Worm (Caenorhabditis elegans): ENCODE measurements around the gene phf-10.

Gene phf-10

ce11 chrV:260334-260733 is 51.0 kb downstream of the phf-10 start (continued):
- no peak for TF ChIP-seq F49E8.2 (tag; optimal IDR thresholded peaks at IDR 0.05; ENCODE audit: borderline replicate concordance)
- TF ChIP-seq nhr-28 (tag; optimal IDR thresholded peaks at IDR 0.05) = peak; percentile 41
- peak; percentile 37 for TF ChIP-seq dve-1 (tag; optimal IDR thresholded peaks at IDR 0.05; ENCODE audit: insufficient read depth)
- TF ChIP-seq ceh-32 (tag; optimal IDR thresholded peaks at IDR 0.05; ENCODE audit: poor library complexity) = no peak
- no peak for TF ChIP-seq daf-19 (GFP tag; conservative IDR thresholded peaks at IDR 0.05)
- no peak for TF ChIP-seq nhr-25 (tag; optimal IDR thresholded peaks at IDR 0.05; ENCODE audit: borderline replicate concordance, insufficient read depth)
- no peak for TF ChIP-seq madf-9 (GFP tag; conservative IDR thresholded peaks at IDR 0.05)
- no peak for TF ChIP-seq Y48G9A.11 (GFP tag; IDR thresholded peaks at IDR 0.05)
- TF ChIP-seq hlh-30 (tag; optimal IDR thresholded peaks at IDR 0.05; ENCODE audit: insufficient read depth) = no peak

- TF ChIP-seq daf-8 (GFP tag; IDR thresholded peaks at IDR 0.05) = no peak
- no peak for TF ChIP-seq hlh-30 (tag; optimal IDR thresholded peaks at IDR 0.05; ENCODE audit: insufficient read depth)
- TF ChIP-seq mep-1 (tag; optimal IDR thresholded peaks at IDR 0.05) = no peak
- TF ChIP-seq attf-4 (tag; optimal IDR thresholded peaks at IDR 0.05) = no peak
- TF ChIP-seq mdl-1 (tag; optimal IDR thresholded peaks at IDR 0.05) = no peak
- no peak for TF ChIP-seq aha-1 (tag)
- TF ChIP-seq nhr-77 (tag; optimal IDR thresholded peaks at IDR 0.05) = no peak
- TF ChIP-seq nhr-41 (GFP tag; IDR thresholded peaks at IDR 0.05) = no peak
- no peak for TF ChIP-seq mdt-29 (GFP tag; IDR thresholded peaks at IDR 0.05)
- TF ChIP-seq pqm-1 (tag; optimal IDR thresholded peaks at IDR 0.05) = no peak
- no peak for TF ChIP-seq dmd-9 (GFP tag; IDR thresholded peaks at IDR 0.05)
- no peak for TF ChIP-seq lsy-2 (tag; optimal IDR thresholded peaks at IDR 0.05)
- TF ChIP-seq fos-1 (tag; optimal IDR thresholded peaks at IDR 0.05) = no peak
- TF ChIP-seq Y75B8A.6 (GFP tag; IDR thresholded peaks at IDR 0.05) = no peak
- no peak for TF ChIP-seq zip-11 (GFP tag; IDR thresholded peaks at IDR 0.05)
- no peak for TF ChIP-seq ces-1 (GFP tag; optimal IDR thresholded peaks at IDR 0.05)
- no peak for TF ChIP-seq lin-39 (tag; optimal IDR thresholded peaks at IDR 0.05)
- TF ChIP-seq Y48G9A.11 (GFP tag; IDR thresholded peaks at IDR 0.05) = no peak
- no peak for TF ChIP-seq pha-4 (GFP tag; IDR thresholded peaks at IDR 0.05)
- no peak for TF ChIP-seq pha-4 (tag; optimal IDR thresholded peaks at IDR 0.05)
These were observed 52.6 kb downstream of the phf-10 start, which contains the start of gene nhr-204 for ce11 chrV:258730-259129. Gene nhr-204 (minus strand): TSS chrV:258830.

Measured in whole organism, L4 larva.